Worm (Caenorhabditis elegans): Measurements from ENCODE around the gene F23D12.7.

Gene F23D12.7

ce11 chrX:14423105-14423504 is 30.5 kb downstream of the F23D12.7 start, which contains the start of gene fipr-3:
Gene fipr-3, plus strand, starts transcription at chrX:14423405.
- TF ChIP-seq D1046.2 (GFP tag; IDR thresholded peaks at IDR 0.05) (no peak), spr-3 (GFP tag; optimal IDR thresholded peaks at IDR 0.05) (no peak), T20F7.1 (GFP tag; optimal IDR thresholded peaks at IDR 0.05) (peak; percentile 3), nhr-28 (tag; optimal IDR thresholded peaks at IDR 0.05) (no peak), Y105C5A.15 (GFP tag; IDR thresholded peaks at IDR 0.05) (no peak), ama-1 (optimal IDR thresholded peaks at IDR 0.05) (no peak), php-3 (GFP tag; IDR thresholded peaks at IDR 0.05) (no peak), zfp-2 (tag; optimal IDR thresholded peaks at IDR 0.05) (no peak), nhr-48 (tag; optimal IDR thresholded peaks at IDR 0.05) (no peak)

ce11 chrX:14421529-14421982 is 32.1 kb downstream of the F23D12.7 start, which contains the start of gene F23D12.2:
Gene F23D12.2, minus strand, starts transcription at chrX:14421579.
- peak in 1 of 2 experiments; percentile 62 for TF ChIP-seq unc-62 (GFP tag; optimal IDR thresholded peaks at IDR 0.05 in 1 of 2)
- TF ChIP-seq unc-62 (tag; optimal IDR thresholded peaks at IDR 0.05) = no peak
- TF ChIP-seq unc-39 (tag; optimal IDR thresholded peaks at IDR 0.05) = no peak

ce11 chrX:14415641-14416040 is 38.0 kb downstream of the F23D12.7 start, which contains the start of gene F23D12.10:
Gene F23D12.10, minus strand, starts transcription at chrX:14415741.
- TF ChIP-seq zip-11 (GFP tag; IDR thresholded peaks at IDR 0.05) (no peak), lim-7 (GFP tag; IDR thresholded peaks at IDR 0.05) (no peak), spr-3 (GFP tag; optimal IDR thresholded peaks at IDR 0.05) (no peak), nhr-76 (tag; optimal IDR thresholded peaks at IDR 0.05) (no peak), mes-2 (tag; optimal IDR thresholded peaks at IDR 0.05; ENCODE audit: poor library complexity, severe bottlenecking) (no peak), ces-1 (GFP tag; optimal IDR thresholded peaks at IDR 0.05) (no peak), nhr-48 (tag; optimal IDR thresholded peaks at IDR 0.05) (no peak), fkh-10 (GFP tag; optimal IDR thresholded peaks at IDR 0.05) (no peak), ceh-44 (GFP tag; IDR thresholded peaks at IDR 0.05) (no peak), D1046.2 (GFP tag; IDR thresholded peaks at IDR 0.05) (no peak), ZK337.2 (GFP tag; IDR thresholded peaks at IDR 0.05) (no peak), hlh-11 (tag; optimal IDR thresholded peaks at IDR 0.05) (no peak), duxl-1 (tag; optimal IDR thresholded peaks at IDR 0.05; ENCODE audit: poor library complexity) (no peak), zip-2 (tag; optimal IDR thresholded peaks at IDR 0.05) (no peak), ztf-11 (tag; optimal IDR thresholded peaks at IDR 0.05) (no peak), lin-15B (tag; optimal IDR thresholded peaks at IDR 0.05) (no peak), mdt-29 (GFP tag; IDR thresholded peaks at IDR 0.05) (no peak), nhr-41 (GFP tag; IDR thresholded peaks at IDR 0.05) (no peak), php-3 (GFP tag; IDR thresholded peaks at IDR 0.05) (no peak), mep-1 (tag; optimal IDR thresholded peaks at IDR 0.05) (no peak)

- TF ChIP-seq tra-1 (GFP tag; IDR thresholded peaks at IDR 0.05) (no peak), rbr-2 (tag; optimal IDR thresholded peaks at IDR 0.05) (no peak), lin-15B (tag; optimal IDR thresholded peaks at IDR 0.05) (no peak), hlh-11 (tag; optimal IDR thresholded peaks at IDR 0.05) (no peak), hif-1 (tag; optimal IDR thresholded peaks at IDR 0.05) (no peak), nhr-237 (tag; optimal IDR thresholded peaks at IDR 0.05) (no peak), lir-3 (tag; optimal IDR thresholded peaks at IDR 0.05) (no peak), ceh-62 (tag; optimal IDR thresholded peaks at IDR 0.05) (no peak), dmd-8 (GFP tag; IDR thresholded peaks at IDR 0.05) (no peak), daf-12 (tag; optimal IDR thresholded peaks at IDR 0.05) (no peak), lin-1 (GFP tag; IDR thresholded peaks at IDR 0.05) (no peak)
Observed at ce11 chrX:14412774-14413173, 40.9 kb downstream of the F23D12.7 start, which contains the start of gene fbxa-179. Gene fbxa-179, minus strand, starts transcription at chrX:14412874.
